Worm (Caenorhabditis elegans) whole organism, L4 larva: ENCODE measurements around the gene F16G10.1.

Experiments
- ceh-62 ChIP-seq: sonication (generic microtip); optimal IDR thresholded peaks from 2 replicates; lab custom pipeline; 2017; ENCODE audit warnings: missing biosample characterization, missing genetic modification characterization
- dpl-1 ChIP-seq: fragments of 150-350 bp; optimal IDR thresholded peaks from 2 replicates; lab custom pipeline; 2014; ENCODE audit warnings: missing biosample characterization, missing genetic modification reagents, missing genetic modification characterization
- fkh-10 ChIP-seq: fragments of 150-350 bp; optimal IDR thresholded peaks from 2 replicates; lab custom pipeline; 2014; ENCODE audit warnings: missing biosample characterization, missing genetic modification reagents, missing genetic modification characterization
- hlh-30 ChIP-seq: sonication (generic microtip); optimal IDR thresholded peaks from 2 replicates; lab custom pipeline; 2017; ENCODE audit warnings: antibody characterized with exemption, mild to moderate bottlenecking, missing genetic modification characterization, missing compliant biosample characterization; ENCODE audit not compliant: insufficient read depth
- nhr-111 ChIP-seq: fragments of 200-800 bp; sonication (Bioruptor generic); optimal IDR thresholded peaks from 2 replicates; lab custom pipeline; 2018; ENCODE audit warnings: mild to moderate bottlenecking, missing genetic modification characterization, missing compliant biosample characterization

DNA sequence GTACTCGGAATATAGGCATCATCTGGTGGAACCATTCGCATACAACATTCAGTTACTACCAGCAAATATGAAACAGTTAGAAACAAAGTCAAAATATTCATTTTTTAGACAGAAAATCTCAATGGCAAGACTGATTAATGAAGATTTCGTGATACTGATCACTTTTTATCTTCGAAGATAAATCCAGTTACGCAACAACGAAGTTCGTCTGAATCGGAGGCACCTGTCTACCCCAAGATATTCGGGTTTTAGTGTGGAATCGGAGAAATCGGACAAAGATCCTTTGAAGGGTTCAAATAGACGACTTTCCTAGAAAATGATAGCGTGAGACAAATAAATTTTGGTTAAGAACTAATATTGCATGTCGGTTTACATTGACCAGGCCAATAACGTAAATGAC is 8.2 kb upstream of the F16G10.1 start, which contains the start of gene F16G10.13:
- TF ChIP-seq dpl-1, result no peak
- no peak for TF ChIP-seq ceh-62 (tag; lab: Kevin White, UChicago)
- no peak for TF ChIP-seq fkh-10 (GFP tag; lab: Kevin White, UChicago)
- no peak for TF ChIP-seq nhr-111 (GFP tag; lab: Kevin White, UChicago)
- TF ChIP-seq hlh-30 (tag; lab: Kevin White, UChicago), result no peak
